Worm (Caenorhabditis elegans): ENCODE measurements around the gene F07G6.12.
"Not testable (repeated sequence)": the region's sequence is repeated elsewhere in the genome, so short reads cannot be mapped to it uniquely, and the experiment has no call there.

Gene F07G6.12

ce11 chrX:1729558-1729957 lies 6.5 kb upstream of the F07G6.12 start, which contains the start of gene dgn-3:
Gene dgn-3 (plus strand): TSS chrX:1729858.
- TF ChIP-seq C08G9.2 (tag; optimal IDR thresholded peaks at IDR 0.05) (no peak), hlh-30 (tag; optimal IDR thresholded peaks at IDR 0.05; ENCODE audit: insufficient read depth) (no peak), che-1 (tag; optimal IDR thresholded peaks at IDR 0.05) (no peak)

DNA sequence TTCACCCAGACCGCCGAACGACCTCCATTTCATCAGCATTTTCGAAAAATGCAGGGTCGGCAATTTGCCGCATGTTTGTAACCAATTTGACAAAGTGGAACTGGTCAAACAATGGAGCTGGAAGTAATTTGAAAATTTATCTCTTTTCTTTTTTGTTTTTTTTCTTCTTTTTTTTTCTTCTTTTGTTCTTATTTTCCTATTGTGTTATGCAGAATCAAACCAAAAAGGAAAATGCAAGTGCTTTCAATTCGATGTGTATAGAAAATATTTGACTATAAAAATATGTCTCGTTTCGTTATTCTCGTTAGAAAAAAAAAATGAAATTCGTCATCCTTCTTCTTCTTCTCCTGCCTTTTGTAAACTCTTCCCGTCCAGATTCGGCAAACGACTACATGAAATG lies 1.6 kb downstream of the F07G6.12 start, which contains the start of gene F07G6.10:
TSS of gene F07G6.10 (plus strand) at position 301 of the 400 bp plus-strand sequence.
- no peak for TF ChIP-seq pat-9 (tag; optimal IDR thresholded peaks at IDR 0.05)
- TF ChIP-seq fkh-10 (GFP tag; optimal IDR thresholded peaks at IDR 0.05) = no peak
- TF ChIP-seq F13H6.1 (tag; optimal IDR thresholded peaks at IDR 0.05) = no peak
- TF ChIP-seq hlh-15 (tag; optimal IDR thresholded peaks at IDR 0.05) = no peak
- TF ChIP-seq nfya-1 (tag; optimal IDR thresholded peaks at IDR 0.05) = no peak
- no peak for TF ChIP-seq unc-86 (tag; optimal IDR thresholded peaks at IDR 0.05)
- no peak for TF ChIP-seq tbx-2 (tag; optimal IDR thresholded peaks at IDR 0.05)
- no peak for TF ChIP-seq syd-9 (tag; optimal IDR thresholded peaks at IDR 0.05)
- no peak for TF ChIP-seq zip-5 (tag; optimal IDR thresholded peaks at IDR 0.05)

DNA sequence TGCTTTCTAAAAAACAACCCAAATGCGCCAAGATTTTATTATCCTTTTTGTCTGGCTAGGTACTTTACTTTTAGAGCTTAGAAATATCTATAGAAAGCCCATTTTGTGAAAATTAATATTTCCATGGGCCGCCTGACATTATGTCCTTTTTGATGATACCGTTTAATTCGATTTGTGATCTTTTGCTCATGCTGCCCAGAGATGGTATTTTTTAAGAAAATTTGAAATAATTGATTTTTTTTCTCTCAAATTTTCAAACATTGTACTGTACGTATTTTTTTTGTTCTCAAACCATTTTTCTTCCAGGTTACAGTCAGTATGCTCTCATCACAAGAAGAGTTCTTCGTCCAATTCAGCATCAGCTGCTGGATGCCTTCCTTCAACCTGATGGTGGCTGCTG lies 6.5 kb downstream of the F07G6.12 start, which contains the start of gene Y75D11A.2:
TSS of gene Y75D11A.2 (plus strand) at position 301 of the 400 bp plus-strand sequence.
- not testable (repeated sequence) for TF ChIP-seq unc-3 (GFP tag; conservative IDR thresholded peaks at IDR 0.05); unc-3 (tag; optimal IDR thresholded peaks at IDR 0.05); hlh-13 (GFP tag; optimal IDR thresholded peaks at IDR 0.05); npax-4 (tag; optimal IDR thresholded peaks at IDR 0.05)

ce11 chrX:1746117-1746516 lies 10.1 kb downstream of the F07G6.12 start, which contains the start of gene Y75D11A.3:
Gene Y75D11A.3 (minus strand): TSS chrX:1746217.
- not testable (repeated sequence) for TF ChIP-seq ceh-18, fax-1, hlh-15 (tag; optimal IDR thresholded peaks at IDR 0.05)

DNA sequence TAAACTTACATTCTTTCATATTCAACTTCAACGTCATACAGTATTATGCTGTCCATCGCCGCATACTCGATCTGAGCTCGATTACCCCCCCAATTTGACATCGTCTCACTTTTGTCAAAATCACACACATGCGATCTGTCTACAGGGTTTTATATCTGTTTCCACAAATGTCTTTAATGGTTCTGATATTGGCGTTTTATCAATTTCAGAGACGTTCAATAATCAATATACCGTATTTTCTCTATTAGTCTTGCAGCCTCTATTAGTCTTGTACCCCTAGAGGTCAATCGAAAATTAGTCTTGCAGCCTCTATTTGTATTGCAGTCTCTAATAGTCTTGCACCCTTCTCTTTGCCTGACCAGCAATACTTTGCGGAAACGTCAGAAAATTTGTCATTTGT lies 12.4 kb downstream of the F07G6.12 start, which contains the start of gene Y75D11A.6:
TSS of gene Y75D11A.6 (minus strand) at position 101 of the 400 bp plus-strand sequence.
- not testable (repeated sequence) for TF ChIP-seq ceh-24 (tag; optimal IDR thresholded peaks at IDR 0.05); sox-2 (GFP tag; IDR thresholded peaks at IDR 0.05); ceh-9 (tag; optimal IDR thresholded peaks at IDR 0.05)

- no peak for TF ChIP-seq ceh-19 (GFP tag; optimal IDR thresholded peaks at IDR 0.05)
- TF ChIP-seq ceh-34 (tag; optimal IDR thresholded peaks at IDR 0.05) = no peak
- no peak for TF ChIP-seq Y22D7AL.16 (tag; optimal IDR thresholded peaks at IDR 0.05)
- TF ChIP-seq ceh-24 (tag; optimal IDR thresholded peaks at IDR 0.05) = no peak
- no peak for TF ChIP-seq pha-4 (tag; optimal IDR thresholded peaks at IDR 0.05)
- TF ChIP-seq npax-4 (tag; optimal IDR thresholded peaks at IDR 0.05) = no peak
- no peak for TF ChIP-seq hlh-15 (tag; optimal IDR thresholded peaks at IDR 0.05)
These were observed 33.6 kb downstream of the F07G6.12 start for ce11 chrX:1769636-1770035.

- TF ChIP-seq unc-42 (tag; optimal IDR thresholded peaks at IDR 0.05) (no peak), ceh-14 (tag; optimal IDR thresholded peaks at IDR 0.05) (no peak), hlh-13 (GFP tag; optimal IDR thresholded peaks at IDR 0.05) (no peak), zip-5 (tag; optimal IDR thresholded peaks at IDR 0.05) (no peak), hlh-30 (tag; optimal IDR thresholded peaks at IDR 0.05; ENCODE audit: insufficient read depth) (no peak), elt-4 (tag; optimal IDR thresholded peaks at IDR 0.05) (no peak), K09A11.1 (tag; optimal IDR thresholded peaks at IDR 0.05; ENCODE audit: insufficient read depth) (no peak), nfya-1 (tag; optimal IDR thresholded peaks at IDR 0.05) (no peak), tbx-7 (tag; optimal IDR thresholded peaks at IDR 0.05) (no peak), C08G9.2 (tag; optimal IDR thresholded peaks at IDR 0.05) (no peak), sdc-2 (tag; optimal IDR thresholded peaks at IDR 0.05) (no peak), C38D4.7 (GFP tag; optimal IDR thresholded peaks at IDR 0.05) (no peak), hlh-8 (tag; optimal IDR thresholded peaks at IDR 0.05) (no peak), ceh-30 (tag; optimal IDR thresholded peaks at IDR 0.05) (no peak)
These were observed 41.9 kb downstream of the F07G6.12 start, which contains the start of gene elc-2 for ce11 chrX:1777988-1778387. Gene elc-2 (minus strand): TSS chrX:1778088.
